Worm (Caenorhabditis elegans): ENCODE results near the gene C06E7.88.

DNA sequence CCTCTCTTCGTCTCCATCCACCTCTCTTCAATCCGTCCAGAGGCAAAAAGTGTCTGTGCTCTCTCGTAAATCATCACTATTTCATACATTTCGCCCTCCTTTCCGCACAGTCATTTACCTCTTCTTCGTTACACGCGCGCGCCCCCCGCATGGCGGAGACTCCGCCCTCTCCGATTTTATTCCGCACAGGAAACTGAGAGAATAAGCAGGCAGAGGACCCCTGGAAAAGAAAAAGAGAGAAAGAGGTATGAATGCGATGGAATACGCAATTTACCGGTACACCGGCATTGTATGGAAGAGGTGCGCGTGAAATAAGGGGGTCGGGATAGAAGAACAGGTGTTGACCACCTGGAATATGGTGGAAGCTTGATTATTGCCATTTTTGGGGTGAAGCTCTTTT is 6.3 kb downstream of the C06E7.88 start:
- no peak for TF ChIP-seq tbx-11 (GFP tag; IDR thresholded peaks at IDR 0.05)
- no peak for TF ChIP-seq tbx-37 (GFP tag; conservative IDR thresholded peaks at IDR 0.05)
- no peak for TF ChIP-seq aly-1 (tag; optimal IDR thresholded peaks at IDR 0.05)
- TF ChIP-seq ama-1 (optimal IDR thresholded peaks at IDR 0.05) = no peak
- TF ChIP-seq tra-4 (tag; optimal IDR thresholded peaks at IDR 0.05) = no peak
- TF ChIP-seq F13C5.2 (tag; optimal IDR thresholded peaks at IDR 0.05) = no peak
- no peak for TF ChIP-seq sea-1 (GFP tag; conservative IDR thresholded peaks at IDR 0.05)
- TF ChIP-seq flt-1 (GFP tag; IDR thresholded peaks at IDR 0.05) = no peak
- TF ChIP-seq pes-1 (GFP tag; IDR thresholded peaks at IDR 0.05) = no peak
- TF ChIP-seq hmbx-1 (tag; optimal IDR thresholded peaks at IDR 0.05) = no peak
- TF ChIP-seq B0310.2 (tag; optimal IDR thresholded peaks at IDR 0.05) = peak; percentile 41
